Worm (Caenorhabditis elegans) whole organism, early embryonic: Measurements from ENCODE around the gene srw-140.

Experiments
- B0310.2 ChIP-seq: sonication (generic microtip); optimal IDR thresholded peaks from 2 replicates; lab custom pipeline; 2016; ENCODE audit warnings: mild to moderate bottlenecking, missing genetic modification characterization, missing compliant biosample characterization
- F13C5.2 ChIP-seq: sonication (generic microtip); optimal IDR thresholded peaks from 2 replicates; lab custom pipeline; 2017; ENCODE audit warnings: mild to moderate bottlenecking, missing genetic modification characterization, inconsistent platforms, missing compliant biosample characterization
- aly-1 ChIP-seq: sonication (generic microtip); optimal IDR thresholded peaks from 2 replicates; lab custom pipeline; 2016; ENCODE audit warnings: missing genetic modification characterization, missing compliant biosample characterization
- ama-1 ChIP-seq: fragments of 150-350 bp; optimal IDR thresholded peaks from 2 replicates; lab custom pipeline; 2014
- ceh-13 ChIP-seq: fragments of 200-800 bp; sonication (Bioruptor generic); optimal IDR thresholded peaks from 2 replicates; lab custom pipeline; 2018; ENCODE audit warnings: mild to moderate bottlenecking, missing genetic modification characterization, missing compliant biosample characterization
- ceh-36 ChIP-seq: sonication (generic microtip); optimal IDR thresholded peaks from 2 replicates; lab custom pipeline; 2016; ENCODE audit warnings: missing genetic modification characterization, inconsistent platforms, missing compliant biosample characterization
- ets-7 ChIP-seq: sonication (generic microtip); optimal IDR thresholded peaks from 2 replicates; lab custom pipeline; 2016; ENCODE audit warnings: missing genotype, missing genetic modification characterization, missing compliant biosample characterization
- flt-1 ChIP-seq: fragments of 200-800 bp; sonication (Bioruptor generic); IDR thresholded peaks from 2 replicates; pipeline ENCODE4 v1.3.6; 2022; ENCODE audit warnings: missing genetic modification characterization, missing compliant biosample characterization
- hmbx-1 ChIP-seq: sonication (generic microtip); optimal IDR thresholded peaks from 2 replicates; lab custom pipeline; 2016; ENCODE audit warnings: mild to moderate bottlenecking, missing genetic modification characterization, missing compliant biosample characterization
- hmg-4 ChIP-seq: fragments of 200-800 bp; sonication (Bioruptor generic); optimal IDR thresholded peaks from 2 replicates; lab custom pipeline; 2018; ENCODE audit warnings: mild to moderate bottlenecking, missing genetic modification characterization, missing compliant biosample characterization
- hnd-1 ChIP-seq: sonication (generic microtip); optimal IDR thresholded peaks from 2 replicates; lab custom pipeline; 2016; ENCODE audit warnings: missing genetic modification characterization, missing compliant biosample characterization
- pes-1 ChIP-seq: fragments of 200-800 bp; sonication (Bioruptor generic); IDR thresholded peaks from 2 replicates; pipeline ENCODE4 v1.3.6; 2022; ENCODE audit warnings: missing genetic modification reagents, missing genetic modification characterization, missing compliant biosample characterization
- scrt-1 ChIP-seq: fragments of 200-800 bp; sonication (Bioruptor generic); IDR thresholded peaks from 2 replicates; pipeline ENCODE4 v1.3.6; 2022; ENCODE audit warnings: missing genetic modification characterization, missing compliant biosample characterization
- sea-1 ChIP-seq: fragments of 200-800 bp; sonication (Bioruptor generic); conservative IDR thresholded peaks from 2 replicates; pipeline ENCODE4 v1.3.6; 2022; ENCODE audit warnings: missing genetic modification characterization, missing compliant biosample characterization
- tbx-11 ChIP-seq: fragments of 200-800 bp; sonication (Bioruptor generic); IDR thresholded peaks from 2 replicates; pipeline ENCODE4 v1.3.6; 2022; ENCODE audit warnings: missing genetic modification characterization, missing compliant biosample characterization
- tbx-37 ChIP-seq: fragments of 200-800 bp; sonication (Bioruptor generic); conservative IDR thresholded peaks from 2 replicates; pipeline ENCODE4 v1.3.6; 2022; ENCODE audit warnings: missing genetic modification reagents, missing genetic modification characterization, missing compliant biosample characterization
- tra-4 ChIP-seq: sonication (generic microtip); optimal IDR thresholded peaks from 2 replicates; lab custom pipeline; 2017; ENCODE audit warnings: missing genetic modification characterization, missing compliant biosample characterization

The srw-140 gene

ce11 chrV:5144541-5144940 is 21.0 kb upstream of the srw-140 start, which contains the start of gene F14F9.2:
TSS of gene F14F9.2 (plus strand) at chrV:5144841.
- TF ChIP-seq ets-7 (tag; lab: Kevin White, UChicago) = no peak
- no peak for TF ChIP-seq ceh-13 (GFP tag; lab: Kevin White, UChicago)
- TF ChIP-seq tbx-11 = no peak
- TF ChIP-seq ama-1 (lab: Kevin White, UChicago) = no peak
- TF ChIP-seq B0310.2 = no peak
- TF ChIP-seq tra-4 (tag; lab: Kevin White, UChicago) = no peak
- TF ChIP-seq hmg-4 (GFP tag; lab: Kevin White, UChicago) = no peak
- no peak for TF ChIP-seq hnd-1 (tag; lab: Kevin White, UChicago)
- no peak for TF ChIP-seq flt-1 (GFP tag; lab: Robert Waterston, UW)
- TF ChIP-seq pes-1 (GFP tag; lab: Robert Waterston, UW) = no peak
- no peak for TF ChIP-seq F13C5.2 (tag; lab: Kevin White, UChicago)
- no peak for TF ChIP-seq sea-1 (GFP tag; lab: Robert Waterston, UW)
- TF ChIP-seq scrt-1 (GFP tag; lab: Robert Waterston, UW) = no peak
- TF ChIP-seq hmbx-1 = no peak
- TF ChIP-seq ceh-36 (tag; lab: Kevin White, UChicago) = no peak
- no peak for TF ChIP-seq tbx-37
- no peak for TF ChIP-seq aly-1

ce11 chrV:5146394-5146793 is 19.1 kb upstream of the srw-140 start, which contains the start of gene F14F9.6:
TSS of gene F14F9.6 (minus strand) at chrV:5146494.
- TF ChIP-seq ets-7 (tag; lab: Kevin White, UChicago) = no peak
- TF ChIP-seq ama-1 (lab: Kevin White, UChicago) = no peak
- TF ChIP-seq tbx-37 = no peak

ce11 chrV:5150880-5151279 is 14.6 kb upstream of the srw-140 start, which contains the start of gene srh-130:
TSS of gene srh-130 (plus strand) at chrV:5151180.
- TF ChIP-seq tbx-37 (no peak), ama-1 (lab: Kevin White, UChicago) (no peak), pes-1 (GFP tag; lab: Robert Waterston, UW) (no peak), ceh-13 (GFP tag; lab: Kevin White, UChicago) (no peak), hnd-1 (tag; lab: Kevin White, UChicago) (no peak), sea-1 (GFP tag; lab: Robert Waterston, UW) (no peak), flt-1 (GFP tag; lab: Robert Waterston, UW) (no peak), tra-4 (tag; lab: Kevin White, UChicago) (no peak), tbx-11 (no peak), ets-7 (tag; lab: Kevin White, UChicago) (no peak), hmg-4 (GFP tag; lab: Kevin White, UChicago) (no peak), B0310.2 (no peak), ceh-36 (tag; lab: Kevin White, UChicago) (no peak), aly-1 (no peak), F13C5.2 (tag; lab: Kevin White, UChicago) (no peak), scrt-1 (GFP tag; lab: Robert Waterston, UW) (no peak), hmbx-1 (no peak)

- TF ChIP-seq scrt-1 (GFP tag; lab: Robert Waterston, UW) = no peak
- TF ChIP-seq F13C5.2 (tag; lab: Kevin White, UChicago) = no peak
- TF ChIP-seq B0310.2 = no peak
- no peak for TF ChIP-seq ceh-13 (GFP tag; lab: Kevin White, UChicago)
- TF ChIP-seq tbx-11 = no peak
- no peak for TF ChIP-seq aly-1
- TF ChIP-seq pes-1 (GFP tag; lab: Robert Waterston, UW) = no peak
- TF ChIP-seq ama-1 (lab: Kevin White, UChicago) = no peak
- TF ChIP-seq sea-1 (GFP tag; lab: Robert Waterston, UW) = no peak
- TF ChIP-seq hmbx-1 = no peak
- TF ChIP-seq ets-7 (tag; lab: Kevin White, UChicago) = no peak
- no peak for TF ChIP-seq tra-4 (tag; lab: Kevin White, UChicago)
- TF ChIP-seq hnd-1 (tag; lab: Kevin White, UChicago) = no peak
- no peak for TF ChIP-seq hmg-4 (GFP tag; lab: Kevin White, UChicago)
- TF ChIP-seq flt-1 (GFP tag; lab: Robert Waterston, UW) = no peak
- TF ChIP-seq ceh-36 (tag; lab: Kevin White, UChicago) = no peak
Measured at ce11 chrV:5155516-5155915, 10.0 kb upstream of the srw-140 start, which contains the start of gene srx-38. TSS of gene srx-38 (minus strand) at chrV:5155616.

ce11 chrV:5157660-5158059 is 7.9 kb upstream of the srw-140 start, which contains the start of gene srx-39:
TSS of gene srx-39 (minus strand) at chrV:5157760.
- TF ChIP-seq tbx-11 (no peak), pes-1 (GFP tag; lab: Robert Waterston, UW) (no peak)

ce11 chrV:5158302-5158701 is 7.2 kb upstream of the srw-140 start, which contains the start of gene abu-15:
TSS of gene abu-15 (plus strand) at chrV:5158602.
- TF ChIP-seq ceh-36 (tag; lab: Kevin White, UChicago) = no peak
- no peak for TF ChIP-seq sea-1 (GFP tag; lab: Robert Waterston, UW)
- TF ChIP-seq tbx-37 = no peak
- no peak for TF ChIP-seq F13C5.2 (tag; lab: Kevin White, UChicago)
- TF ChIP-seq ets-7 (tag; lab: Kevin White, UChicago) = no peak
- TF ChIP-seq aly-1 = no peak
- no peak for TF ChIP-seq ceh-13 (GFP tag; lab: Kevin White, UChicago)
- no peak for TF ChIP-seq ama-1 (lab: Kevin White, UChicago)
- TF ChIP-seq hnd-1 (tag; lab: Kevin White, UChicago) = no peak
- no peak for TF ChIP-seq pes-1 (GFP tag; lab: Robert Waterston, UW)
- no peak for TF ChIP-seq scrt-1 (GFP tag; lab: Robert Waterston, UW)
- no peak for TF ChIP-seq tbx-11
- no peak for TF ChIP-seq tra-4 (tag; lab: Kevin White, UChicago)
- no peak for TF ChIP-seq B0310.2
- TF ChIP-seq hmbx-1 = no peak

- TF ChIP-seq hmbx-1 = no peak
- TF ChIP-seq tbx-37 = no peak
- TF ChIP-seq ama-1 (lab: Kevin White, UChicago) = no peak
- TF ChIP-seq flt-1 (GFP tag; lab: Robert Waterston, UW) = no peak
- no peak for TF ChIP-seq ceh-13 (GFP tag; lab: Kevin White, UChicago)
- TF ChIP-seq F13C5.2 (tag; lab: Kevin White, UChicago) = no peak
Measured at ce11 chrV:5161792-5162191, 3.7 kb upstream of the srw-140 start, which contains the start of gene abu-6. TSS of gene abu-6 (minus strand) at chrV:5161892.
